Worm (Caenorhabditis elegans): ENCODE results near the gene C39B10.7.

Gene C39B10.7

ce11 chrX:10479108-10479738 lies 2.5 kb downstream of the C39B10.7 start:
- TF ChIP-seq ets-4 (tag; optimal IDR thresholded peaks at IDR 0.05) (no peak), pros-1 (tag; optimal IDR thresholded peaks at IDR 0.05) (no peak), ztf-16 (tag; optimal IDR thresholded peaks at IDR 0.05) (no peak), F13H6.1 (tag; optimal IDR thresholded peaks at IDR 0.05) (no peak), hlh-30 (tag; optimal IDR thresholded peaks at IDR 0.05; ENCODE audit: insufficient read depth) (no peak), ceh-14 (tag; optimal IDR thresholded peaks at IDR 0.05) (no peak), Y22D7AL.16 (tag; optimal IDR thresholded peaks at IDR 0.05) (no peak), hlh-13 (GFP tag; optimal IDR thresholded peaks at IDR 0.05) (no peak), fkh-10 (GFP tag; optimal IDR thresholded peaks at IDR 0.05) (no peak), elt-2 (tag; optimal IDR thresholded peaks at IDR 0.05) (no peak), ceh-9 (tag; optimal IDR thresholded peaks at IDR 0.05) (no peak), ceh-31 (tag; optimal IDR thresholded peaks at IDR 0.05) (no peak), fax-1 (tag; optimal IDR thresholded peaks at IDR 0.05) (no peak), syd-9 (tag; optimal IDR thresholded peaks at IDR 0.05) (no peak), fkh-6 (tag; optimal IDR thresholded peaks at IDR 0.05) (no peak)

ce11 chrX:10480563-10481290 lies 4.1 kb downstream of the C39B10.7 start, which contains the start of gene elt-2:
Gene elt-2, plus strand, starts transcription at chrX:10481240.
- no peak for TF ChIP-seq K09A11.1 (tag; optimal IDR thresholded peaks at IDR 0.05; ENCODE audit: insufficient read depth)
- TF ChIP-seq hlh-8 (tag; optimal IDR thresholded peaks at IDR 0.05) = no peak
- no peak for TF ChIP-seq mec-3 (tag; optimal IDR thresholded peaks at IDR 0.05; ENCODE audit: borderline replicate concordance)
- TF ChIP-seq K02D7.2 (tag; optimal IDR thresholded peaks at IDR 0.05) = no peak
- TF ChIP-seq pha-2 (tag; optimal IDR thresholded peaks at IDR 0.05) = no peak
- peak; percentile 3 for TF ChIP-seq pqm-1 (tag; optimal IDR thresholded peaks at IDR 0.05)
- no peak for TF ChIP-seq ceh-2 (tag; optimal IDR thresholded peaks at IDR 0.05)
- no peak for TF ChIP-seq gmeb-2 (tag; optimal IDR thresholded peaks at IDR 0.05)

- no peak for TF ChIP-seq pag-3 (tag; optimal IDR thresholded peaks at IDR 0.05; ENCODE audit: borderline replicate concordance)
- TF ChIP-seq pqm-1 (tag; optimal IDR thresholded peaks at IDR 0.05) = no peak
- TF ChIP-seq unc-42 (tag; optimal IDR thresholded peaks at IDR 0.05) = no peak
- TF ChIP-seq rnt-1 (tag; optimal IDR thresholded peaks at IDR 0.05) = no peak
- no peak for TF ChIP-seq ceh-9 (tag; optimal IDR thresholded peaks at IDR 0.05)
- TF ChIP-seq odd-2 (tag; optimal IDR thresholded peaks at IDR 0.05) = no peak
- no peak for TF ChIP-seq sox-4 (tag; optimal IDR thresholded peaks at IDR 0.05)
- no peak for TF ChIP-seq pha-2 (tag; optimal IDR thresholded peaks at IDR 0.05)
- TF ChIP-seq hlh-15 (tag; optimal IDR thresholded peaks at IDR 0.05) = no peak
- TF ChIP-seq dmd-4 (tag; optimal IDR thresholded peaks at IDR 0.05; ENCODE audit: borderline replicate concordance) = no peak
Observed at ce11 chrX:10482272-10482671, 5.6 kb downstream of the C39B10.7 start.

ce11 chrX:10485300-10485755 lies 8.7 kb downstream of the C39B10.7 start, which contains the start of gene C33D3.3:
Gene C33D3.3, plus strand, starts transcription at chrX:10485350.
- TF ChIP-seq ceh-22 (tag; optimal IDR thresholded peaks at IDR 0.05) = no peak
- TF ChIP-seq ceh-34 (tag; optimal IDR thresholded peaks at IDR 0.05) = no peak
- TF ChIP-seq fkh-6 (tag; optimal IDR thresholded peaks at IDR 0.05) = no peak
- no peak for TF ChIP-seq ceh-2 (tag; optimal IDR thresholded peaks at IDR 0.05)
- no peak for TF ChIP-seq ahr-1 (tag; optimal IDR thresholded peaks at IDR 0.05)
- no peak for TF ChIP-seq hlh-8 (tag; optimal IDR thresholded peaks at IDR 0.05)
- no peak for TF ChIP-seq dve-1 (tag; optimal IDR thresholded peaks at IDR 0.05)
- no peak for TF ChIP-seq ceh-31 (tag; optimal IDR thresholded peaks at IDR 0.05)
